Comparison of ENCODE assay signal across 1 fruit fly cellular context in genomic region chr3R:8105088-8105542, dm6.
TF ChIP-seq lines count a peak whose summit lies in the region.

Gene puc (plus strand): TSS chr3R:8105332.

TF ChIP-seq in whole organism, embryonic, 481 proteins besides CTCF, POLR2A, EP300 and RAD21 (continued from another document and continues in another):
- TF ChIP-seq Fer3 (tag; optimal IDR thresholded peaks at IDR 0.05; lab: Kevin White, UChicago) (peak; percentile 51), CG34422 (GFP tag; IDR thresholded peaks at IDR 0.05; lab: Robert Waterston, UW) (no peak), CG1792 (GFP tag; optimal IDR thresholded peaks at IDR 0.05; lab: Kevin White, UChicago) (no peak), CG42726 (GFP tag; IDR thresholded peaks at IDR 0.05; lab: Robert Waterston, UW; ENCODE audit: partially characterized antibody) (no peak), Scr (GFP tag; IDR thresholded peaks at IDR 0.05; lab: Robert Waterston, UW; ENCODE audit: partially characterized antibody) (no peak), CG14050 (GFP tag; IDR thresholded peaks at IDR 0.05; lab: Robert Waterston, UW) (no peak), Opbp (GFP tag; IDR thresholded peaks at IDR 0.05; lab: Robert Waterston, UW; ENCODE audit: partially characterized antibody) (no peak), grn (GFP tag; optimal IDR thresholded peaks at IDR 0.05; lab: Kevin White, UChicago) (peak; percentile 88), al (GFP tag; IDR thresholded peaks at IDR 0.05; lab: Robert Waterston, UW) (no peak), CG18011 (GFP tag; optimal IDR thresholded peaks at IDR 0.05; lab: Kevin White, UChicago) (no peak), nmo (GFP tag; optimal IDR thresholded peaks at IDR 0.05; lab: Kevin White, UChicago) (peak; percentile 27), CG15269 (tag; optimal IDR thresholded peaks at IDR 0.05; lab: Kevin White, UChicago) (peak; percentile 40), Aef1 (GFP tag; IDR thresholded peaks at IDR 0.05; lab: Robert Waterston, UW) (no peak), ash1 (GFP tag; optimal IDR thresholded peaks at IDR 0.05; lab: Kevin White, UChicago) (peak; percentile 44), en (GFP tag; optimal IDR thresholded peaks at IDR 0.05; lab: Kevin White, UChicago) (peak; percentile 26), CG16815 (GFP tag; optimal IDR thresholded peaks at IDR 0.05; lab: Kevin White, UChicago) (no peak), exex (tag; optimal IDR thresholded peaks at IDR 0.05; lab: Kevin White, UChicago) (peak; percentile 44), cad (GFP tag; optimal IDR thresholded peaks at IDR 0.05; lab: Kevin White, UChicago) (no peak), Dad (GFP tag; optimal IDR thresholded peaks at IDR 0.05; lab: Kevin White, UChicago) (no peak), Abd-B (GFP tag; optimal IDR thresholded peaks at IDR 0.05; lab: Kevin White, UChicago) (no peak), CG10979 (tag; optimal IDR thresholded peaks at IDR 0.05; lab: Kevin White, UChicago) (peak; percentile 26), Kr (GFP tag; optimal IDR thresholded peaks at IDR 0.05; lab: Kevin White, UChicago) (no peak), CG17829 (tag; optimal IDR thresholded peaks at IDR 0.05; lab: Kevin White, UChicago) (peak; percentile 25), CG8765 (GFP tag; IDR thresholded peaks at IDR 0.05; lab: Robert Waterston, UW) (no peak), Pdp1 (GFP tag; optimal IDR thresholded peaks at IDR 0.05; lab: Kevin White, UChicago) (peak; percentile 13 to 62), grau (tag; optimal IDR thresholded peaks at IDR 0.05; lab: Kevin White, UChicago) (peak; percentile 34), CG9797 (GFP tag; optimal IDR thresholded peaks at IDR 0.05; lab: Kevin White, UChicago) (peak; percentile 81), CG12236 (GFP tag; optimal IDR thresholded peaks at IDR 0.05; lab: Kevin White, UChicago) (peak; percentile 72), stwl (tag; optimal IDR thresholded peaks at IDR 0.05; lab: Kevin White, UChicago) (peak; percentile 54), trem (tag; optimal IDR thresholded peaks at IDR 0.05; lab: Kevin White, UChicago) (peak; percentile 49), MESR4 (GFP tag; optimal IDR thresholded peaks at IDR 0.05; lab: Kevin White, UChicago) (peak; percentile 62), CG2875 (GFP tag; optimal IDR thresholded peaks at IDR 0.05; lab: Kevin White, UChicago) (peak; percentile 42), Mad (GFP tag; optimal IDR thresholded peaks at IDR 0.05; lab: Kevin White, UChicago) (no peak), CG43689 (GFP tag; IDR thresholded peaks at IDR 0.05; lab: Robert Waterston, UW) (no peak), C15 (GFP tag; IDR thresholded peaks at IDR 0.05; lab: Robert Waterston, UW) (no peak), so (GFP tag; IDR thresholded peaks at IDR 0.05; lab: Robert Waterston, UW) (no peak), chn (GFP tag; optimal IDR thresholded peaks at IDR 0.05; lab: Kevin White, UChicago) (no peak), org-1 (GFP tag; optimal IDR thresholded peaks at IDR 0.05; lab: Kevin White, UChicago) (no peak), sens (GFP tag; lab: Kevin White, UChicago) (peak; percentile 79), CG2199 (GFP tag; IDR thresholded peaks at IDR 0.05; lab: Robert Waterston, UW) (no peak), cwo (GFP tag; optimal IDR thresholded peaks at IDR 0.05; lab: Kevin White, UChicago) (no peak), gsb-n (tag; optimal IDR thresholded peaks at IDR 0.05; lab: Kevin White, UChicago) (peak; percentile 30), CG30431 (GFP tag; optimal IDR thresholded peaks at IDR 0.05; lab: Kevin White, UChicago) (no peak), CG31365 (tag; optimal IDR thresholded peaks at IDR 0.05; lab: Kevin White, UChicago) (no peak), seq (GFP tag; IDR thresholded peaks at IDR 0.05; lab: Robert Waterston, UW) (no peak), gfzf (GFP tag; optimal IDR thresholded peaks at IDR 0.05; lab: Kevin White, UChicago) (peak; percentile 80), BtbVII (GFP tag; optimal IDR thresholded peaks at IDR 0.05; lab: Kevin White, UChicago) (peak; percentile 5), CG12659 (GFP tag; optimal IDR thresholded peaks at IDR 0.05; lab: Kevin White, UChicago) (peak; percentile 67), CG3726 (GFP tag; IDR thresholded peaks at IDR 0.05; lab: Robert Waterston, UW) (no peak), CG17361 (GFP tag; IDR thresholded peaks at IDR 0.05; lab: Robert Waterston, UW) (no peak), HmgD (GFP tag; optimal IDR thresholded peaks at IDR 0.05; lab: Kevin White, UChicago) (no peak), nom (GFP tag; optimal IDR thresholded peaks at IDR 0.05; lab: Kevin White, UChicago) (peak; percentile 68), Dbx (GFP tag; IDR thresholded peaks at IDR 0.05; lab: Robert Waterston, UW) (no peak), CG10321 (GFP tag; IDR thresholded peaks at IDR 0.05; lab: Robert Waterston, UW) (no peak), twi (tag; optimal IDR thresholded peaks at IDR 0.05; lab: Kevin White, UChicago) (no peak), br (optimal IDR thresholded peaks at IDR 0.05; lab: Kevin White, UChicago) (no peak), Taf1 (GFP tag; IDR thresholded peaks at IDR 0.05; lab: Robert Waterston, UW) (no peak), D19B (GFP tag; optimal IDR thresholded peaks at IDR 0.05; lab: Kevin White, UChicago) (no peak), amos (GFP tag; IDR thresholded peaks at IDR 0.05; lab: Robert Waterston, UW; ENCODE audit: partially characterized antibody) (no peak), MTF-1 (GFP tag; optimal IDR thresholded peaks at IDR 0.05; lab: Kevin White, UChicago; ENCODE audit: borderline replicate concordance) (peak; percentile 92), bowl (GFP tag; IDR thresholded peaks at IDR 0.05; lab: Robert Waterston, UW) (no peak), CG32772 (GFP tag; IDR thresholded peaks at IDR 0.05; lab: Robert Waterston, UW) (no peak), Hand (GFP tag; optimal IDR thresholded peaks at IDR 0.05; lab: Kevin White, UChicago) (peak; percentile 28), CG12744 (GFP tag; optimal IDR thresholded peaks at IDR 0.05; lab: Kevin White, UChicago) (no peak), sr (GFP tag; IDR thresholded peaks at IDR 0.05; lab: Robert Waterston, UW) (no peak), tll (GFP tag; optimal IDR thresholded peaks at IDR 0.05; lab: Kevin White, UChicago) (no peak), zen2 (GFP tag; IDR thresholded peaks at IDR 0.05; lab: Robert Waterston, UW; ENCODE audit: partially characterized antibody) (no peak), Blimp-1 (GFP tag; optimal IDR thresholded peaks at IDR 0.05; lab: Kevin White, UChicago) (no peak), CG1647 (GFP tag; optimal IDR thresholded peaks at IDR 0.05; lab: Kevin White, UChicago) (no peak), Dip2 (GFP tag; IDR thresholded peaks at IDR 0.05; lab: Robert Waterston, UW) (no peak), HmgZ (tag; optimal IDR thresholded peaks at IDR 0.05; lab: Kevin White, UChicago) (peak; percentile 49), CG18619 (GFP tag; optimal IDR thresholded peaks at IDR 0.05; lab: Kevin White, UChicago) (peak; percentile 37), Dll (GFP tag; IDR thresholded peaks at IDR 0.05; lab: Robert Waterston, UW; ENCODE audit: partially characterized antibody) (no peak), ap (GFP tag; IDR thresholded peaks at IDR 0.05; lab: Robert Waterston, UW) (no peak), Mrtf (GFP tag; IDR thresholded peaks at IDR 0.05; lab: Robert Waterston, UW) (no peak), nerfin-2 (GFP tag; IDR thresholded peaks at IDR 0.05; lab: Robert Waterston, UW; ENCODE audit: partially characterized antibody) (no peak), CG18599 (GFP tag; optimal IDR thresholded peaks at IDR 0.05; lab: Kevin White, UChicago) (peak; percentile 37), CG8089 (GFP tag; optimal IDR thresholded peaks at IDR 0.05; lab: Kevin White, UChicago) (no peak), CG32767 (GFP tag; IDR thresholded peaks at IDR 0.05; lab: Robert Waterston, UW) (no peak), CG3838 (GFP tag; optimal IDR thresholded peaks at IDR 0.05; lab: Kevin White, UChicago) (no peak), CG6654 (GFP tag; optimal IDR thresholded peaks at IDR 0.05; lab: Kevin White, UChicago) (no peak), Rx (GFP tag; IDR thresholded peaks at IDR 0.05; lab: Robert Waterston, UW) (no peak), Ravus (GFP tag; IDR thresholded peaks at IDR 0.05; lab: Robert Waterston, UW) (no peak), yki (optimal IDR thresholded peaks at IDR 0.05; lab: Kevin White, UChicago) (no peak), Hmr (GFP tag; optimal IDR thresholded peaks at IDR 0.05; lab: Kevin White, UChicago) (peak; percentile 75), onecut (GFP tag; IDR thresholded peaks at IDR 0.05; lab: Robert Waterston, UW) (peak; percentile 15; the same call in 1 of the 2 replicates), CG14441 (GFP tag; IDR thresholded peaks at IDR 0.05; lab: Robert Waterston, UW) (no peak), Sry-δ (GFP tag; optimal IDR thresholded peaks at IDR 0.05; lab: Kevin White, UChicago) (no peak), CG6765 (GFP tag; optimal IDR thresholded peaks at IDR 0.05; lab: Kevin White, UChicago) (peak; percentile 9), H15 (GFP tag; IDR thresholded peaks at IDR 0.05; lab: Robert Waterston, UW) (no peak), ranshi (GFP tag; IDR thresholded peaks at IDR 0.05; lab: Robert Waterston, UW) (no peak), hth (optimal IDR thresholded peaks at IDR 0.05; lab: Kevin White, UChicago) (no peak), CG11085 (GFP tag; IDR thresholded peaks at IDR 0.05; lab: Robert Waterston, UW) (no peak), pan (optimal IDR thresholded peaks at IDR 0.05; lab: Kevin White, UChicago) (no peak), pan (GFP tag; optimal IDR thresholded peaks at IDR 0.05 in 1 of 2, IDR thresholded peaks at IDR 0.05 in 1 of 2) (no peak), Bteb2 (GFP tag; optimal IDR thresholded peaks at IDR 0.05; lab: Kevin White, UChicago) (peak; percentile 15), vvl (GFP tag; IDR thresholded peaks at IDR 0.05; lab: Robert Waterston, UW) (no peak), Med (GFP tag; lab: Kevin White, UChicago) (peak; percentile 95), H2.0 (GFP tag; IDR thresholded peaks at IDR 0.05; lab: Robert Waterston, UW) (no peak), CG4707 (GFP tag; optimal IDR thresholded peaks at IDR 0.05; lab: Kevin White, UChicago) (peak; percentile 45), ato (GFP tag; IDR thresholded peaks at IDR 0.05; lab: Robert Waterston, UW; ENCODE audit: partially characterized antibody) (no peak), CG8290 (GFP tag; optimal IDR thresholded peaks at IDR 0.05; lab: Kevin White, UChicago) (peak; percentile 10), CG8290 (tag; optimal IDR thresholded peaks at IDR 0.05; lab: Kevin White, UChicago) (peak in 1 of 2 experiments; percentile 84), Jarid2 (GFP tag; optimal IDR thresholded peaks at IDR 0.05; lab: Kevin White, UChicago) (peak; percentile 92), CG7963 (GFP tag; IDR thresholded peaks at IDR 0.05; lab: Robert Waterston, UW; ENCODE audit: partially characterized antibody) (no peak), da (GFP tag; optimal IDR thresholded peaks at IDR 0.05; lab: Kevin White, UChicago) (no peak), Drgx (GFP tag; IDR thresholded peaks at IDR 0.05; lab: Robert Waterston, UW) (no peak), dan (GFP tag; IDR thresholded peaks at IDR 0.05; lab: Robert Waterston, UW) (no peak), CG10959 (GFP tag; IDR thresholded peaks at IDR 0.05; lab: Robert Waterston, UW) (no peak), ab (GFP tag; optimal IDR thresholded peaks at IDR 0.05; lab: Kevin White, UChicago) (no peak), Deaf1 (tag; optimal IDR thresholded peaks at IDR 0.05; lab: Kevin White, UChicago) (peak; percentile 82), Optix (GFP tag; IDR thresholded peaks at IDR 0.05; lab: Robert Waterston, UW) (no peak), luna (GFP tag; optimal IDR thresholded peaks at IDR 0.05; lab: Kevin White, UChicago) (no peak), ci (GFP tag; IDR thresholded peaks at IDR 0.05; lab: Robert Waterston, UW) (no peak), CG9609 (GFP tag; optimal IDR thresholded peaks at IDR 0.05; lab: Kevin White, UChicago) (no peak), CG10267 (tag; optimal IDR thresholded peaks at IDR 0.05; lab: Kevin White, UChicago) (peak; percentile 98), Atf-2 (GFP tag; optimal IDR thresholded peaks at IDR 0.05; lab: Kevin White, UChicago) (no peak), Hey (tag; optimal IDR thresholded peaks at IDR 0.05; lab: Kevin White, UChicago) (peak; percentile 31), CG14965 (GFP tag; optimal IDR thresholded peaks at IDR 0.05; lab: Kevin White, UChicago; ENCODE audit: borderline replicate concordance) (no peak), TFAM (GFP tag; optimal IDR thresholded peaks at IDR 0.05; lab: Kevin White, UChicago) (no peak), CG17328 (GFP tag; IDR thresholded peaks at IDR 0.05; lab: Robert Waterston, UW) (no peak), dm (GFP tag; optimal IDR thresholded peaks at IDR 0.05; lab: Kevin White, UChicago) (no peak), CG11695 (GFP tag; IDR thresholded peaks at IDR 0.05; lab: Robert Waterston, UW) (no peak), Chrac-16 (GFP tag; optimal IDR thresholded peaks at IDR 0.05; lab: Kevin White, UChicago) (no peak), Camta (GFP tag; optimal IDR thresholded peaks at IDR 0.05; lab: Kevin White, UChicago) (peak; percentile 14), lbe (GFP tag; optimal IDR thresholded peaks at IDR 0.05; lab: Kevin White, UChicago) (no peak), MBD-R2 (GFP tag; IDR thresholded peaks at IDR 0.05; lab: Robert Waterston, UW) (no peak), vfl (GFP tag; optimal IDR thresholded peaks at IDR 0.05; lab: Kevin White, UChicago) (no peak), CG14014 (GFP tag; IDR thresholded peaks at IDR 0.05; lab: Robert Waterston, UW) (no peak), Stat92E (GFP tag; optimal IDR thresholded peaks at IDR 0.05; lab: Kevin White, UChicago) (peak in 1 of 3 experiments; percentile 50), mirr (GFP tag; optimal IDR thresholded peaks at IDR 0.05; lab: Kevin White, UChicago) (peak; percentile 54), az2 (GFP tag; optimal IDR thresholded peaks at IDR 0.05; lab: Kevin White, UChicago) (no peak), pfk (GFP tag; optimal IDR thresholded peaks at IDR 0.05; lab: Kevin White, UChicago) (peak; percentile 9), NFAT (GFP tag; IDR thresholded peaks at IDR 0.05; lab: Robert Waterston, UW) (no peak), rib (GFP tag; IDR thresholded peaks at IDR 0.05; lab: Robert Waterston, UW) (no peak), NK7.1 (GFP tag; optimal IDR thresholded peaks at IDR 0.05; lab: Kevin White, UChicago) (peak; percentile 11), CG18764 (GFP tag; optimal IDR thresholded peaks at IDR 0.05; lab: Kevin White, UChicago) (no peak), CG1602 (GFP tag; optimal IDR thresholded peaks at IDR 0.05; lab: Kevin White, UChicago) (no peak), CG2712 (tag; optimal IDR thresholded peaks at IDR 0.05; lab: Kevin White, UChicago) (peak; percentile 41)
